Fruit fly (Drosophila melanogaster): ENCODE results near the gene Sfp26Ac.
A peak's percentile ranks its signal among the peaks of the same experiment; 100 is the strongest.

The Sfp26Ac gene

dm6 chr2L:5906893-5907850 is 22.6 kb upstream of the Sfp26Ac start, which contains the start of gene bchs:
Gene bchs, plus strand, starts transcription at chr2L:5907169.
- TF ChIP-seq CG16779 (tag; optimal IDR thresholded peaks at IDR 0.05) (peak; percentile 11), Sox14 (GFP tag; optimal IDR thresholded peaks at IDR 0.05) (peak; percentile 41), achi (GFP tag; optimal IDR thresholded peaks at IDR 0.05) (peak; percentile 7), Hr39 (GFP tag; optimal IDR thresholded peaks at IDR 0.05) (no peak), CG15336 (GFP tag; IDR thresholded peaks at IDR 0.05) (0 out of 2 replicates have a peak, but pooled peaks have one; percentile 22), CG31627 (GFP tag; optimal IDR thresholded peaks at IDR 0.05) (peak; percentile 62), fkh (GFP tag; optimal IDR thresholded peaks at IDR 0.05) (peak; percentile 100), CG6276 (GFP tag; optimal IDR thresholded peaks at IDR 0.05) (peak; percentile 78), esn (GFP tag; optimal IDR thresholded peaks at IDR 0.05) (peak; percentile 5), cyc (GFP tag; optimal IDR thresholded peaks at IDR 0.05) (peak; percentile 3), dac (GFP tag; optimal IDR thresholded peaks at IDR 0.05) (no peak), lz (GFP tag; optimal IDR thresholded peaks at IDR 0.05) (peak; percentile 25), CG6792 (GFP tag; optimal IDR thresholded peaks at IDR 0.05) (no peak), vri (GFP tag; optimal IDR thresholded peaks at IDR 0.05) (peak; percentile 73), svp (GFP tag) (peak; percentile 77), fd59A (GFP tag; optimal IDR thresholded peaks at IDR 0.05) (no peak), topi (GFP tag; optimal IDR thresholded peaks at IDR 0.05) (peak; percentile 24), spab (GFP tag; optimal IDR thresholded peaks at IDR 0.05) (no peak), CG8119 (GFP tag; IDR thresholded peaks at IDR 0.05) (0 out of 3 replicates have a peak, but pooled peaks have one; percentile 42), CG34406 (GFP tag; optimal IDR thresholded peaks at IDR 0.05) (peak; percentile 17), salr (GFP tag; optimal IDR thresholded peaks at IDR 0.05) (peak in 1 of 2 experiments; percentile 26), Eip75B (GFP tag; optimal IDR thresholded peaks at IDR 0.05) (peak; percentile 12)

DNA sequence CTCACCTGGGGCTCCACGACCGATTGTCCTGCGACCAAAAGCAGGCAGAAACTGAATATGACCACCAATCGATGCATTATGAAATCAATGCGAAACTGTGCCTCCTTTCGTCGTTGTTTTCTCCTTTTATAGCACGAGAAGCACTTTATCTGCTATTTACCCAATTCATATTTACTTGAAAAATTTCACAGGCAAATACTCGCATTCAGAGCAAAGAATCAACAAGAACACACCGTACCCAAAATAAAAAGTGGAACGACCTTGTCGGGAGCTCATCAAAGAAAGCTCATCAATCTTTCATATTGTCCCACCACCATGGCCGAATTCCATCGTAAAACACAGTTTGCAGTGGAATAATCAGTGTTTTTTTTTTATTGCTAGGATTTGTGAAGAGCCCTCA is 20.0 kb upstream of the Sfp26Ac start, which contains the start of gene CG9021:
CG9021 (minus strand) TSS at position 105 of the 400 bp plus-strand sequence.
- TF ChIP-seq Hr39 (GFP tag; optimal IDR thresholded peaks at IDR 0.05), result peak; percentile 35
- peak; percentile 6 for TF ChIP-seq CG3919 (GFP tag; optimal IDR thresholded peaks at IDR 0.05)
- no peak for TF ChIP-seq CG1621 (tag; optimal IDR thresholded peaks at IDR 0.05)
- TF ChIP-seq CG6854 (GFP tag; optimal IDR thresholded peaks at IDR 0.05), result no peak
- peak; percentile 55 for TF ChIP-seq topi (GFP tag; optimal IDR thresholded peaks at IDR 0.05)
- no peak for TF ChIP-seq acj6 (GFP tag; optimal IDR thresholded peaks at IDR 0.05)
- peak; percentile 30 for TF ChIP-seq CG6792 (GFP tag; optimal IDR thresholded peaks at IDR 0.05)
- TF ChIP-seq CG15336 (GFP tag; IDR thresholded peaks at IDR 0.05), result no peak
- no peak for TF ChIP-seq Eip75B (GFP tag; optimal IDR thresholded peaks at IDR 0.05)
- peak; percentile 69 for TF ChIP-seq esn (GFP tag; optimal IDR thresholded peaks at IDR 0.05)
- TF ChIP-seq Sox102F (GFP tag; optimal IDR thresholded peaks at IDR 0.05), result peak; percentile 52
- no peak for TF ChIP-seq CG6163 (GFP tag; IDR thresholded peaks at IDR 0.05)
- TF ChIP-seq CG34406 (GFP tag; optimal IDR thresholded peaks at IDR 0.05), result peak; percentile 18
- no peak for TF ChIP-seq Sox15 (GFP tag; optimal IDR thresholded peaks at IDR 0.05)
- no peak for TF ChIP-seq fkh (GFP tag; optimal IDR thresholded peaks at IDR 0.05)
- no peak for TF ChIP-seq CG8119 (GFP tag; IDR thresholded peaks at IDR 0.05)
- no peak for TF ChIP-seq CG10631 (GFP tag; optimal IDR thresholded peaks at IDR 0.05)
- no peak for TF ChIP-seq dsx (GFP tag; optimal IDR thresholded peaks at IDR 0.05; ENCODE audit: poor library complexity, severe bottlenecking)
- TF ChIP-seq fd59A (GFP tag; optimal IDR thresholded peaks at IDR 0.05), result no peak
- TF ChIP-seq Ets96B (tag; optimal IDR thresholded peaks at IDR 0.05), result no peak
- TF ChIP-seq net (GFP tag; optimal IDR thresholded peaks at IDR 0.05), result no peak
- no peak for TF ChIP-seq CG8319 (GFP tag; optimal IDR thresholded peaks at IDR 0.05)
- no peak for TF ChIP-seq salr (GFP tag; optimal IDR thresholded peaks at IDR 0.05)
- TF ChIP-seq Blimp-1 (GFP tag; optimal IDR thresholded peaks at IDR 0.05), result peak; percentile 23
- no peak for TF ChIP-seq CG6276 (GFP tag; optimal IDR thresholded peaks at IDR 0.05)
- peak; percentile 16 for TF ChIP-seq lz (GFP tag; optimal IDR thresholded peaks at IDR 0.05)
- peak; percentile 54 for TF ChIP-seq Eip78C (GFP tag)
- TF ChIP-seq Sox14 (GFP tag; optimal IDR thresholded peaks at IDR 0.05), result no peak
- no peak for TF ChIP-seq CG11902 (GFP tag; optimal IDR thresholded peaks at IDR 0.05)
- TF ChIP-seq CG3032 (tag; optimal IDR thresholded peaks at IDR 0.05), result no peak
- no peak for TF ChIP-seq Hr38 (GFP tag; optimal IDR thresholded peaks at IDR 0.05)
- no peak for TF ChIP-seq CG16779 (tag; optimal IDR thresholded peaks at IDR 0.05)
- TF ChIP-seq Ets21C (GFP tag; optimal IDR thresholded peaks at IDR 0.05), result peak; percentile 33
- TF ChIP-seq svp (GFP tag), result peak; percentile 49
- no peak for TF ChIP-seq Eip93F (GFP tag; optimal IDR thresholded peaks at IDR 0.05)
- TF ChIP-seq CG10669 (GFP tag; optimal IDR thresholded peaks at IDR 0.05), result no peak
- peak; percentile 58 for TF ChIP-seq Smox (GFP tag; optimal IDR thresholded peaks at IDR 0.05)
- TF ChIP-seq CG8632 (GFP tag; optimal IDR thresholded peaks at IDR 0.05), result peak; percentile 14
- TF ChIP-seq cyc (GFP tag; optimal IDR thresholded peaks at IDR 0.05), result peak; percentile 37
- TF ChIP-seq vri (GFP tag; optimal IDR thresholded peaks at IDR 0.05), result peak; percentile 49
- TF ChIP-seq CG6808 (GFP tag; optimal IDR thresholded peaks at IDR 0.05), result no peak

Data from whole organism, prepupa.